Worm (Caenorhabditis elegans) whole organism, L1 larva: Measurements from ENCODE around the gene F02D8.1.

ENCODE experiments used
- aly-2 ChIP-seq: fragments of 150-350 bp; optimal IDR thresholded peaks from 2 replicates; lab custom pipeline; 2014; ENCODE audit warnings: missing biosample characterization, missing genetic modification characterization
- ama-1 ChIP-seq: fragments of 150-350 bp; optimal IDR thresholded peaks from 2 replicates; lab custom pipeline; 2014
- blmp-1 ChIP-seq: fragments of 150-350 bp; optimal IDR thresholded peaks from 2 replicates; lab custom pipeline; 2014; ENCODE audit warnings: missing biosample characterization, missing genetic modification characterization
- ceh-90 ChIP-seq: sonication (generic microtip); optimal IDR thresholded peaks from 2 replicates; lab custom pipeline; 2016; ENCODE audit warnings: missing genetic modification characterization, missing compliant biosample characterization
- ces-1 ChIP-seq: fragments of 150-350 bp; optimal IDR thresholded peaks from 2 replicates; lab custom pipeline; 2014; ENCODE audit warnings: missing biosample characterization, missing genetic modification reagents, missing genetic modification characterization
- elt-3 ChIP-seq, 6 experiments: fragments of 150-350 bp in 1 of 6; sonication (generic microtip); optimal IDR thresholded peaks; 2 replicates each; lab custom pipeline; 2017 to 2018; ENCODE audit warnings: missing biosample characterization in 6 of 6, missing genetic modification characterization in 6 of 6, inconsistent platforms in 1 of 6
- vab-15 ChIP-seq: sonication (generic microtip); optimal IDR thresholded peaks from 2 replicates; lab custom pipeline; 2017; ENCODE audit warnings: missing genotype, mild to moderate bottlenecking, missing genetic modification characterization, missing compliant biosample characterization

DNA sequence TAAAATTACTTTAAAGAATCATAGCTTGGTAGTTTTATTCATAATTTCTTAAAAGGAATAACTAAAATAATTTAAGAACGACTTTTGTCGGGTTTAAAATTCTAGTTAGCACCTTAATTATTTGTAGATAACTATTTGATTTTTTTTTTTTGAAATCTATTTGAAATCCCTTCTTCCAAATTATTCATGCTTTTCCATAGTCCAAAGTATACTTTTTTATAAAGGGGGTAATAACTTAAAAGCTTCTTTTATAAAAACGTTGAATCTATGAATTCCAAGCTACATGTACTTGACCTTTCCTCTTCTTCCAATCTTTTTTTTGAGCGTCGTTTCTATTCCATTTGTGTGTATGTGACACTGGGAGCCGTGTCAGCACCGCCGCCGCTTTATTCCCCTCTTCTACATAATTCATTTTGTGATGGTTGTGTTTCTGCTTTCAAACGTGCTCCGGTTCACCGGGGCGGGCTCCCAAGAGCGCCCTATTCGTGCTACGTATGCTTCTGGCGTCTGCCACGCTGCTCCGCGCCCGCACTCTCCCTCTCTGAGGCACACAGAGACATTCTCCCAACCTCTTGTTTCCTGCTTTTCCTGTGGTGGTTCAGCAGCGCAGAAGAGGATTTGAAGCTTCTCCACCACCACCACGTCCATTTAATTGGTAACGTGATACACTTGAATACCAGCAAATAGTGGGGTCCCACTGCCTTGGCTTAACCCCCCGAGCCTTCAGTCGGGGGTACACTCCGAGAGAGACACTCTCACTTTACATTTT lies 44.9 kb downstream of the F02D8.1 start:
- TF ChIP-seq ces-1 (GFP tag; lab: Kevin White, UChicago): no peak
- TF ChIP-seq elt-3 (tag; optimal IDR thresholded peaks at IDR 0.05; lab: Kevin White, UChicago): no peak
- no peak for TF ChIP-seq aly-2 (tag; lab: Kevin White, UChicago)
- no peak for TF ChIP-seq ama-1 (lab: Kevin White, UChicago)
- no peak for TF ChIP-seq ceh-90 (tag; lab: Kevin White, UChicago)
- no peak for TF ChIP-seq vab-15 (tag; lab: Kevin White, UChicago)
- TF ChIP-seq blmp-1 (tag; lab: Kevin White, UChicago): no peak
